Fruit fly (Drosophila melanogaster): ENCODE data around the gene grn.

Gene grn

DNA sequence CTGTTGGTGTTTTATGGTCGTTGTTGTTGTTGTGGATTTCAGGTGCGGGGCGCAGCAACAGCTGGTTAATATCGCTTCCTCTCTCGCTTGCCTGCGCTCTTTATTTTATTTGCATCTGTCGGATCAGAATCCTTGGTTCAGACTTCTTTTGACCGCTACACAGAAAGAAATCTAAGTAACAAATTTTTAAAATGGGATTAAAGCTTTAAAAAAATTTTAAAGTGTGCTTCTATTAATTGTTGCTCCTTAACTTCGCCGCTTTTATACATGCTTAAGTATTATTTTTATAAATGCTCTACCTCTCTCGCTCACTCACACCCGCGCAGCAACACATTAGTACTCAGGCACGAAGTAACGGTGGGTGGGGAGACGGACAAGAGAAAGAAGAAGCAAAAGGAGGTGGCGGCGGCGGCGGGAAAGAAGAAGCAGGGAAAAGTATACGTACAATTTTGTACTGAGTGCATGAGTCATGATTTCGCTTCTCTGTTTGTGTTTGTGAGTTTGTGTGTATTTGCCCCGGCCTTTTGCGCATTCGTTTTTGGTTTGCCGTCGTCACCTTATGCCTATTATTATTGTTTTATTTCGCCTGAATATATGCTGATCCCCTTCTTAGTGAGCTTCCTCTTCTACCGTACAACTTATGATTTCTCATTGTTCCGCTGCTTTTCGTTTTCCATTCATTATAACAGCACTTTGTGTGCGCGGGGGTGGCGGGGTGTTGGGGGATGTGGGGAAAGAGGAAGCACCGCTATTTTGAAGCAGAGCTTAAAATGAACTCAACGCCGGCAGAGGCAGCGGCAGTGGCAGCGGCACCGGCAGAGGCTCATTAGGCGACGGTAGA, 67.2 kb downstream of the grn start (continued):
- TF ChIP-seq CG9139 (GFP tag; optimal IDR thresholded peaks at IDR 0.05) (peak; percentile 87), topi (GFP tag; optimal IDR thresholded peaks at IDR 0.05) (peak; percentile 96), Hr38 (GFP tag; optimal IDR thresholded peaks at IDR 0.05) (no peak), pdm3 (GFP tag; optimal IDR thresholded peaks at IDR 0.05) (peak; percentile 93), Hr4 (GFP tag; optimal IDR thresholded peaks at IDR 0.05) (peak; percentile 78), CG34406 (GFP tag; optimal IDR thresholded peaks at IDR 0.05) (peak; percentile 95), CG3919 (GFP tag; optimal IDR thresholded peaks at IDR 0.05) (peak; percentile 93), cyc (GFP tag; optimal IDR thresholded peaks at IDR 0.05) (peak; percentile 95), svp (GFP tag) (peak; percentile 98), CG6163 (GFP tag; IDR thresholded peaks at IDR 0.05) (peak; percentile 95), CG4318 (GFP tag; optimal IDR thresholded peaks at IDR 0.05) (peak; percentile 71), Eip75B (GFP tag; optimal IDR thresholded peaks at IDR 0.05) (peak; percentile 95), CG3032 (tag; optimal IDR thresholded peaks at IDR 0.05) (peak; percentile 92), Smox (GFP tag; optimal IDR thresholded peaks at IDR 0.05) (peak; percentile 94), fkh (GFP tag; optimal IDR thresholded peaks at IDR 0.05) (peak; percentile 76), esn (GFP tag; optimal IDR thresholded peaks at IDR 0.05) (peak; percentile 96), CG8119 (GFP tag; IDR thresholded peaks at IDR 0.05) (peak; percentile 84)

DNA sequence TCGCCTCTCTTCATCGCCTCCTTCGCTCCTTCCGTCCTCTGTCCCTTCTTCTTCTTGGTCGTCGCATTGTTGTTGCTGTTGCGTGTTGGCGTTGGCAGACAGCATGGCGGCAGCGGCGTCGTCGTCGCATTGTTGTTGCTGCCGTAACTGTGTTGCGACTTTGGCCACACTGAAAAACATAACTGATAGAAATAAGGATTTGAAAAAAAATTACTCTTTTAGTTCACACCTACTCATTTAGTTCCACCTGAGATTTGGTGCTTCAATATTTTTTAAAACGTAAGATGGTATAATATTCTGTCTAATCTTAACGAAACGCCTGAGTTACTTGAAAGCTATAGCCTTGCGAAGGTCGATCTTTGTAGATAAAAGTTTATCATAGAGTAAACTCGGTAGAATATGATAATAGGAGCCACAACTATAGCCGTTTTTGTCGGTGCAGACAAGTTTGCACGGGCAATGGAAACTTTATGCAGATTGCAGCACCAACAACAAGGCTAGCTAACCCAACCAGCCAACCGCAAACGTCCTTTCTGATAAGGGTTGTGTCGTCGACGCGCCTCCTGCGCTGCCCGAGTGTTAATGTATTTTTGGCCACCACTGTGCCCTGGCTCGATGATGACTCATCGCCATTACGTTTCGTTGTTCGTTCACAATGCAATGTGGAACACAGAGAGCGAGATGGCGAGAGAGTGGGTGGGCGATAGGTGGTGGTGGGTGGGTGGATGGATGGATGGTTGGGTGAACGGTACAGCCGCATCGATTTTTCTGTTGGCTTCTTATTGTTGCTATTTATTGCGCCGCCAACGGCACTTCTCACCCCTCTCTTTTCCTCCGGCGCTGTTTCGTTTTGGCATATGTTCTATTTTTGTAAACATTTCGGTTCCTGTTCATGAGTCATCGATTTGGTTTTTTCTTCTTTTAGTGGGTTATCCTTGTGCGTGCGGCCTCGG, 68.1 kb downstream of the grn start:
- TF ChIP-seq esn (GFP tag; optimal IDR thresholded peaks at IDR 0.05) (peak; percentile 92), cyc (GFP tag; optimal IDR thresholded peaks at IDR 0.05) (peak; percentile 86), Met (GFP tag; optimal IDR thresholded peaks at IDR 0.05) (peak; percentile 92), dac (GFP tag; optimal IDR thresholded peaks at IDR 0.05) (peak; percentile 86), lz (GFP tag; optimal IDR thresholded peaks at IDR 0.05) (peak; percentile 90), achi (GFP tag; optimal IDR thresholded peaks at IDR 0.05) (peak; percentile 89), net (GFP tag; optimal IDR thresholded peaks at IDR 0.05) (peak; percentile 90), Blimp-1 (GFP tag; optimal IDR thresholded peaks at IDR 0.05) (peak; percentile 57), CG6808 (GFP tag; optimal IDR thresholded peaks at IDR 0.05) (peak; percentile 96), Hr38 (GFP tag; optimal IDR thresholded peaks at IDR 0.05) (no peak), CG15336 (GFP tag; IDR thresholded peaks at IDR 0.05) (peak; percentile 89), Ets21C (GFP tag; optimal IDR thresholded peaks at IDR 0.05) (peak; percentile 87), CG6276 (GFP tag; optimal IDR thresholded peaks at IDR 0.05) (peak; percentile 85), CG32006 (GFP tag; optimal IDR thresholded peaks at IDR 0.05) (peak; percentile 95), fd85E (GFP tag; optimal IDR thresholded peaks at IDR 0.05) (peak; percentile 36), CG11902 (GFP tag; optimal IDR thresholded peaks at IDR 0.05) (peak; percentile 83), CG3032 (tag; optimal IDR thresholded peaks at IDR 0.05) (peak; percentile 94), dsx (GFP tag; optimal IDR thresholded peaks at IDR 0.05; ENCODE audit: poor library complexity, severe bottlenecking) (peak; percentile 93), topi (GFP tag; optimal IDR thresholded peaks at IDR 0.05) (peak; percentile 88), Sox102F (GFP tag; optimal IDR thresholded peaks at IDR 0.05) (peak; percentile 84), CG3919 (GFP tag; optimal IDR thresholded peaks at IDR 0.05) (peak; percentile 92), pdm3 (GFP tag; optimal IDR thresholded peaks at IDR 0.05) (peak; percentile 93), spab (GFP tag; optimal IDR thresholded peaks at IDR 0.05) (peak; percentile 94), acj6 (GFP tag; optimal IDR thresholded peaks at IDR 0.05) (peak; percentile 92), OdsH (GFP tag; optimal IDR thresholded peaks at IDR 0.05) (peak; percentile 93), CG11294 (GFP tag; IDR thresholded peaks at IDR 0.05) (peak; percentile 72), CG10631 (GFP tag; optimal IDR thresholded peaks at IDR 0.05) (peak; percentile 93), CG16779 (tag; optimal IDR thresholded peaks at IDR 0.05) (peak; percentile 89), CG34406 (GFP tag; optimal IDR thresholded peaks at IDR 0.05) (peak; percentile 90), CG8119 (GFP tag; IDR thresholded peaks at IDR 0.05) (peak; percentile 92), CG4318 (GFP tag; optimal IDR thresholded peaks at IDR 0.05) (peak; percentile 81), Hr39 (GFP tag; optimal IDR thresholded peaks at IDR 0.05) (peak; percentile 89), vri (GFP tag; optimal IDR thresholded peaks at IDR 0.05) (peak; percentile 51), Eip78C (GFP tag) (peak; percentile 98), Gug (GFP tag; IDR thresholded peaks at IDR 0.05) (peak; percentile 55; the same call in 1 of the 2 replicates), Hr4 (GFP tag; optimal IDR thresholded peaks at IDR 0.05) (peak; percentile 91), Ets96B (tag; optimal IDR thresholded peaks at IDR 0.05) (peak; percentile 95), CG9139 (GFP tag; optimal IDR thresholded peaks at IDR 0.05) (peak; percentile 75), eg (GFP tag; IDR thresholded peaks at IDR 0.05) (peak; percentile 78), Smox (GFP tag; optimal IDR thresholded peaks at IDR 0.05) (peak; percentile 87)

Measured in whole organism, prepupa.